Fruit fly (Drosophila melanogaster): Measurements from ENCODE around the gene Efa6.

Efa6 gene

dm6 chr3R:22613448-22613847 lies 25.9 kb downstream of the Efa6 start, which contains the start of the genes CG31156 and mRRF2:
TSS of gene CG31156 (minus strand) at chr3R:22613656.
TSS of gene mRRF2 (plus strand) at chr3R:22613686.
- peak; percentile 52 for TF ChIP-seq Dp (GFP tag; optimal IDR thresholded peaks at IDR 0.05)
- no peak for TF ChIP-seq HmgZ (tag; optimal IDR thresholded peaks at IDR 0.05)
- no peak for TF ChIP-seq pho (GFP tag; optimal IDR thresholded peaks at IDR 0.05)
- TF ChIP-seq CG34224 (GFP tag; IDR thresholded peaks at IDR 0.05; ENCODE audit: partially characterized antibody), result peak; percentile 44; the same call in 2 of the 3 replicates
- peak; percentile 28 for TF ChIP-seq Myb (GFP tag; optimal IDR thresholded peaks at IDR 0.05)
- peak; percentile 91; the same call in 1 of the 3 replicates for TF ChIP-seq CG11560 (tag; IDR thresholded peaks at IDR 0.05)
- TF ChIP-seq Scr (GFP tag; IDR thresholded peaks at IDR 0.05; ENCODE audit: partially characterized antibody), result peak; percentile 36; the same call in 1 of the 2 replicates
- TF ChIP-seq YL-1 (GFP tag; optimal IDR thresholded peaks at IDR 0.05), result peak; percentile 22
- TF ChIP-seq tll (GFP tag; optimal IDR thresholded peaks at IDR 0.05), result peak in 1 of 2 experiments; percentile 40
- TF ChIP-seq CG2116 (GFP tag; optimal IDR thresholded peaks at IDR 0.05), result peak; percentile 18
- peak; percentile 83 for TF ChIP-seq CG3995 (GFP tag; optimal IDR thresholded peaks at IDR 0.05)
- peak; percentile 67 for TF ChIP-seq CG13287 (GFP tag; IDR thresholded peaks at IDR 0.05; ENCODE audit: partially characterized antibody)
- TF ChIP-seq CG17612 (GFP tag; IDR thresholded peaks at IDR 0.05), result no peak
- 0 out of 2 replicates have a peak, but pooled peaks have one; percentile 44 for TF ChIP-seq sna (GFP tag; IDR thresholded peaks at IDR 0.05; ENCODE audit: partially characterized antibody)
- TF ChIP-seq MBD-R2 (GFP tag; IDR thresholded peaks at IDR 0.05), result peak; percentile 45; the same call in 1 of the 2 replicates
- TF ChIP-seq Xrp1 (GFP tag; IDR thresholded peaks at IDR 0.05), result no peak
- TF ChIP-seq crp (GFP tag; optimal IDR thresholded peaks at IDR 0.05), result peak; percentile 42 to 90
- TF ChIP-seq MESR4 (GFP tag; optimal IDR thresholded peaks at IDR 0.05), result peak; percentile 13
- peak; percentile 20 for TF ChIP-seq BEAF-32 (GFP tag; optimal IDR thresholded peaks at IDR 0.05)
- TF ChIP-seq pzg (GFP tag; optimal IDR thresholded peaks at IDR 0.05), result peak; percentile 5
- no peak for TF ChIP-seq chn (GFP tag; optimal IDR thresholded peaks at IDR 0.05)
- no peak for TF ChIP-seq ase (GFP tag; IDR thresholded peaks at IDR 0.05)
- peak; percentile 11 for TF ChIP-seq trem (tag; optimal IDR thresholded peaks at IDR 0.05)
- TF ChIP-seq Dref (GFP tag; IDR thresholded peaks at IDR 0.05), result peak; percentile 56
- peak; percentile 59; the same call in 2 of the 4 replicates for TF ChIP-seq Dll (GFP tag; IDR thresholded peaks at IDR 0.05; ENCODE audit: partially characterized antibody)
- no peak for TF ChIP-seq Ssrp (tag; optimal IDR thresholded peaks at IDR 0.05)

DNA sequence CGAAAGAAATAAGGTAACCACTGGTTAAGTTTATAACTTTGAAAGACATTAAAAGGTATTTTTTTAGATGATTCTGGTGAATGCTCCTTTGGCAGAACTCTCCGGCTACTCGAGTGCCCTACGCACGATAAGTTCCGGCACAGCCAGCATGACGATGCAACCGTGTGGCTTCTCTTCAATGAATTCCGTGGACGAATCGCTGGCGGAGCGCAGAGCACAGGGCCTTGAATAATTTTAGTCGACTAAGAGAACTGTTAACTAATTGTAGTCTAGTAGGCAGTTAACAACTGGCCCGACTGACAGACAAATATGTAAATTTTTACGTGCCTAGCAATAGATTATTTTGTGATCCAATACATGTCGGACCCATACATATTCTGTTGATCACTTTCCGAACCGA lies 28.7 kb downstream of the Efa6 start, which contains the start of gene CG31161:
Gene CG31161 (plus strand): TSS at position 301 of the 400 bp plus-strand sequence.
- TF ChIP-seq CG13775 (GFP tag; optimal IDR thresholded peaks at IDR 0.05) (no peak), pzg (GFP tag; optimal IDR thresholded peaks at IDR 0.05) (no peak), CG8924 (tag; optimal IDR thresholded peaks at IDR 0.05) (no peak), CG4424 (GFP tag; optimal IDR thresholded peaks at IDR 0.05) (no peak), gro (GFP tag; optimal IDR thresholded peaks at IDR 0.05) (no peak), wor (GFP tag; IDR thresholded peaks at IDR 0.05) (no peak), sisA (GFP tag; IDR thresholded peaks at IDR 0.05) (no peak), seq (GFP tag; IDR thresholded peaks at IDR 0.05) (no peak), vvl (GFP tag; IDR thresholded peaks at IDR 0.05) (no peak), CG42726 (GFP tag; IDR thresholded peaks at IDR 0.05; ENCODE audit: partially characterized antibody) (no peak), Atf3 (GFP tag; optimal IDR thresholded peaks at IDR 0.05) (no peak), YL-1 (GFP tag; optimal IDR thresholded peaks at IDR 0.05) (no peak), CG43689 (GFP tag; IDR thresholded peaks at IDR 0.05) (no peak), D19A (tag; optimal IDR thresholded peaks at IDR 0.05) (no peak), B-H2 (GFP tag; optimal IDR thresholded peaks at IDR 0.05) (no peak), NfI (GFP tag; optimal IDR thresholded peaks at IDR 0.05) (no peak), CG7987 (GFP tag; optimal IDR thresholded peaks at IDR 0.05) (no peak), CG2116 (GFP tag; optimal IDR thresholded peaks at IDR 0.05) (no peak)
